Worm (Caenorhabditis elegans): ENCODE results near the gene C09B9.1.

C09B9.1 gene

DNA sequence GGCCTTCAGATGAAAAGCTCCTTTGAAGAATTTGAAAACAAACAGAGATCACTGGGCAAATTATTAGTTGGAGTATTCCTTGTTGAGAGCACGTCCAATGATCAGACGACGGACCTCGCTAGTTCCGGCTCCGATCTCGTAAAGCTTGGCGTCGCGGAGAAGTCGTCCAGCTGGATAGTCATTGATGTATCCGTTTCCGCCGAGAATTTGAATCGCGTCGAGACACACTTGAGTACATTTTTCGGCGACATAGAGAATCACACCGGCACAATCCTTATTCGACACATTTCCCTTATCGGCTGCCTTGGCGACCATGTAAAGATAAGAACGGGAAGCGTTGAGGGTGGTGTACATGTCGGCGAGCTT is 49.4 kb downstream of the C09B9.1 start:
- TF ChIP-seq C34B4.2 (tag; optimal IDR thresholded peaks at IDR 0.05) (no peak), lin-13 (GFP tag; optimal IDR thresholded peaks at IDR 0.05) (no peak), vab-15 (tag; optimal IDR thresholded peaks at IDR 0.05) (no peak), zag-1 (tag; optimal IDR thresholded peaks at IDR 0.05) (no peak), nhr-84 (tag; optimal IDR thresholded peaks at IDR 0.05) (no peak), mab-9 (GFP tag; IDR thresholded peaks at IDR 0.05) (no peak), jun-1 (tag; optimal IDR thresholded peaks at IDR 0.05) (no peak), alr-1 (tag; optimal IDR thresholded peaks at IDR 0.05; ENCODE audit: borderline replicate concordance) (no peak), hlh-4 (tag; optimal IDR thresholded peaks at IDR 0.05) (no peak), fos-1 (tag; optimal IDR thresholded peaks at IDR 0.05) (no peak), ztf-11 (tag; optimal IDR thresholded peaks at IDR 0.05) (no peak), fkh-4 (tag; optimal IDR thresholded peaks at IDR 0.05; ENCODE audit: borderline replicate concordance) (no peak), tlp-1 (tag; optimal IDR thresholded peaks at IDR 0.05) (no peak), sup-37 (GFP tag; optimal IDR thresholded peaks at IDR 0.05) (no peak)

DNA sequence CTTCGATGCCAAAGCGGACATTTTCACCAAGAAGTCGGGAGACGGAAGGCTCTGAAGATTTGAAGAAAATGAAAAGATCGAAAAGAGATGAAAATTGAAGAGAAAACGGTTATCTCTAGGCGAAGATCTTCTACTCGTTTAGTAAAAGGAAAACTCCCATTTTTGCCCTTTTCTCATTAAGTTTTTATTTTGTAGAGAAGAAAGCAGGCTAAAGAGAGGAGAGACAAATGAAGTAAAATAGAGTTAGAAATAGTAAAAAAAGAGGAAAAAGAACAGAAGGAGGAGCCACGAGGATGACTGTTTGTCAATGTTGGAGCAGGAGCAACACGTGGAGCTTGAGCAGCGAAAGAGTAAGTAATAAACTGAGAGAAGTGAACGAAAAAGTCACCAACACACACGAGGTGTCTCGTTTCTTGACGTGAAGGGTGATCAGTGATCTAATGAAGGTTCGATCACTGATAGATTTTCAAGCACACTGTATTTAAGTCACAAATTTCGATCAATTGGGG is 51.3 kb downstream of the C09B9.1 start, which contains the start of gene ivd-1:
ivd-1 (minus strand) TSS at position 51 of the 509 bp plus-strand sequence.
- TF ChIP-seq lsy-2 (tag; optimal IDR thresholded peaks at IDR 0.05) (peak in 1 of 2 experiments; percentile 46), lin-14 (GFP tag; optimal IDR thresholded peaks at IDR 0.05) (peak; percentile 51), ceh-8 (GFP tag; optimal IDR thresholded peaks at IDR 0.05) (no peak), vab-15 (tag; optimal IDR thresholded peaks at IDR 0.05) (no peak), lin-35 (GFP tag; optimal IDR thresholded peaks at IDR 0.05) (peak in 1 of 2 experiments; percentile 39), efl-1 (optimal IDR thresholded peaks at IDR 0.05) (no peak), efl-1 (GFP tag; optimal IDR thresholded peaks at IDR 0.05 in 1 of 2) (peak in 1 of 2 experiments; percentile 85), mep-1 (tag; optimal IDR thresholded peaks at IDR 0.05) (peak; percentile 18), blmp-1 (tag; optimal IDR thresholded peaks at IDR 0.05) (peak; percentile 86), nhr-77 (tag; optimal IDR thresholded peaks at IDR 0.05) (no peak), nhr-20 (tag; optimal IDR thresholded peaks at IDR 0.05) (peak; percentile 72), lir-3 (tag; optimal IDR thresholded peaks at IDR 0.05; ENCODE audit: poor library complexity) (peak; percentile 28), nhr-71 (tag; optimal IDR thresholded peaks at IDR 0.05) (peak; percentile 49), rnt-1 (tag; optimal IDR thresholded peaks at IDR 0.05) (peak; percentile 24), pax-3 (tag; optimal IDR thresholded peaks at IDR 0.05) (no peak), swsn-7 (tag; optimal IDR thresholded peaks at IDR 0.05) (no peak), mdl-1 (tag; optimal IDR thresholded peaks at IDR 0.05) (peak in 1 of 2 experiments; percentile 81), lin-13 (GFP tag; optimal IDR thresholded peaks at IDR 0.05) (no peak), snu-23 (GFP tag; optimal IDR thresholded peaks at IDR 0.05) (peak; percentile 31)

Measured in whole organism, L1 larva.